Fruit fly (Drosophila melanogaster): ENCODE results near the gene CG46466.

DNA sequence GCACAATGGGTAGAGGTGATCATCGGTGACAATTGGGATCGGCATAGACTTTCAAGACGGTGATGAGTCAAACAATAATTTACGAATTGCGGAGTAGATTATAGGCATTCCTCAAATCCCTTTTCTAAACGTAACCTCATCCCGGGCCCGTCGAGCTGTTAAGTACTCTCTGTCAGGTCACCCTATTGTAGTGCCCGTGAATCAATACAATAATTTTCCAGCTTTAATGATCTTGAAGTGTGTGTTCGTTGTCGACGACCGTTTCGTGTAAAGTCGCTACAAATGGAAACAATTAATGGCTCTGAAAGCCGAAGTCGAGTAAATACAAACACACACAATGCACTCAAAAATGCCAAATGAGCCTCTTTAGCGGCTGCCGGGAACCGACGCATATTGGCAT is 45.7 kb upstream of the CG46466 start:
- TF ChIP-seq Optix (GFP tag; IDR thresholded peaks at IDR 0.05) = no peak
- TF ChIP-seq insv (GFP tag; optimal IDR thresholded peaks at IDR 0.05) = no peak
- no peak for TF ChIP-seq Hr39 (optimal IDR thresholded peaks at IDR 0.05)
- TF ChIP-seq Taf1 (GFP tag; IDR thresholded peaks at IDR 0.05) = no peak
- no peak for TF ChIP-seq CG14441 (GFP tag; IDR thresholded peaks at IDR 0.05)
- TF ChIP-seq H2.0 (GFP tag; IDR thresholded peaks at IDR 0.05) = no peak
- TF ChIP-seq pan (optimal IDR thresholded peaks at IDR 0.05) = no peak
- no peak for TF ChIP-seq pan (GFP tag; optimal IDR thresholded peaks at IDR 0.05 in 1 of 2, IDR thresholded peaks at IDR 0.05 in 1 of 2)
- TF ChIP-seq Xrp1 (GFP tag; IDR thresholded peaks at IDR 0.05) = no peak
- no peak for TF ChIP-seq Opbp (GFP tag; IDR thresholded peaks at IDR 0.05; ENCODE audit: partially characterized antibody)
- no peak for TF ChIP-seq repo (GFP tag; optimal IDR thresholded peaks at IDR 0.05)
- TF ChIP-seq Oaz (GFP tag; IDR thresholded peaks at IDR 0.05) = no peak
- no peak for TF ChIP-seq CG1832 (GFP tag; optimal IDR thresholded peaks at IDR 0.05)
- TF ChIP-seq CG9876 (GFP tag; optimal IDR thresholded peaks at IDR 0.05) = no peak
- TF ChIP-seq CG11085 (GFP tag; IDR thresholded peaks at IDR 0.05) = no peak

Measured in whole organism, embryonic.